Fruit fly (Drosophila melanogaster) Kc167 (cell line): ENCODE results near the gene Sec15.

Source experiments
- Sin3A ChIP-seq: fragments of >200 bp; optimal IDR thresholded peaks from 2 replicates; lab custom pipeline; 2018; ENCODE audit warnings: missing external identifiers
- h ChIP-seq: fragments of >200 bp; optimal IDR thresholded peaks from 3 replicates; lab custom pipeline; 2018; ENCODE audit warnings: missing external identifiers

dm6 chr3R:21126673-21127284 lies 19.0 kb upstream of the Sec15 start:
- no peak for TF ChIP-seq h (lab: Kevin White, UChicago)
- TF ChIP-seq Sin3A (lab: Kevin White, UChicago): no peak
